Worm (Caenorhabditis elegans) whole organism, L4 larva: ENCODE measurements around the gene F31F7.1.

Source experiments
- D1046.2 ChIP-seq: fragments of 200-800 bp; sonication (Bioruptor generic); IDR thresholded peaks from 2 replicates; pipeline ENCODE4 v1.3.6; 2022; ENCODE audit warnings: missing genetic modification characterization, missing compliant biosample characterization
- F10B5.3 ChIP-seq: sonication (generic microtip); optimal IDR thresholded peaks from 2 replicates; lab custom pipeline; 2016; ENCODE audit warnings: mild to moderate bottlenecking, missing genetic modification characterization, missing compliant biosample characterization
- F37D6.2 ChIP-seq: sonication (generic microtip); optimal IDR thresholded peaks from 2 replicates; lab custom pipeline; 2016; ENCODE audit warnings: mild to moderate bottlenecking, missing genetic modification characterization, missing compliant biosample characterization
- R02D3.7 ChIP-seq: fragments of 150-350 bp; sonication (generic microtip); optimal IDR thresholded peaks from 3 replicates; lab custom pipeline; 2014; ENCODE audit warnings: missing biosample characterization, missing genetic modification characterization
- T20F7.1 ChIP-seq: fragments of 200-800 bp; sonication (Bioruptor generic); optimal IDR thresholded peaks from 2 replicates; lab custom pipeline; 2018; ENCODE audit warnings: mild to moderate bottlenecking, missing genetic modification characterization, missing compliant biosample characterization
- T26A8.4 ChIP-seq: fragments of 200-800 bp; sonication (Bioruptor generic); IDR thresholded peaks from 2 replicates; pipeline ENCODE4 v1.3.6; 2022; ENCODE audit warnings: missing genetic modification characterization, missing compliant biosample characterization
- Y105C5A.15 ChIP-seq: fragments of 200-800 bp; sonication (Bioruptor generic); IDR thresholded peaks from 2 replicates; pipeline ENCODE4 v1.3.6; 2022; ENCODE audit warnings: missing genetic modification characterization, missing compliant biosample characterization
- Y5F2A.4 ChIP-seq: fragments of 200-800 bp; sonication (Bioruptor generic); optimal IDR thresholded peaks from 2 replicates; lab custom pipeline; 2018; ENCODE audit warnings: mild to moderate bottlenecking, missing genetic modification characterization, missing compliant biosample characterization
- Y75B8A.6 ChIP-seq: fragments of 200-800 bp; sonication (Bioruptor generic); IDR thresholded peaks from 2 replicates; pipeline ENCODE4 v1.3.6; 2022; ENCODE audit warnings: missing genetic modification reagents, missing genetic modification characterization, missing compliant biosample characterization
- aha-1 ChIP-seq: fragments of 150-350 bp; peaks from one replicate; lab custom pipeline; 2014; ENCODE audit warnings: missing biosample characterization, missing genetic modification characterization
- aly-2 ChIP-seq: sonication (generic microtip); optimal IDR thresholded peaks from 2 replicates; lab custom pipeline; 2018; ENCODE audit warnings: missing biosample characterization, missing genetic modification characterization
- arid-1 ChIP-seq: fragments of 200-800 bp; sonication (Bioruptor generic); conservative IDR thresholded peaks from 2 replicates; pipeline ENCODE4 v1.3.6; 2022; ENCODE audit warnings: missing genetic modification reagents, missing genetic modification characterization, missing compliant biosample characterization
- ceh-20 ChIP-seq: fragments of 200-800 bp; sonication (Bioruptor generic); IDR thresholded peaks from 2 replicates; pipeline ENCODE4 v1.3.6; 2022; ENCODE audit warnings: missing genetic modification reagents, missing genetic modification characterization, missing compliant biosample characterization
- ces-1 ChIP-seq: fragments of 150-350 bp; sonication (generic microtip); optimal IDR thresholded peaks from 4 replicates; lab custom pipeline; 2014; ENCODE audit warnings: missing biosample characterization, missing genetic modification reagents, missing genetic modification characterization
- cey-2 ChIP-seq: sonication (generic microtip); optimal IDR thresholded peaks from 3 replicates; lab custom pipeline; 2017; ENCODE audit warnings: missing genetic modification characterization, mild to moderate bottlenecking, missing compliant biosample characterization, antibody characterized with exemption, borderline replicate concordance; ENCODE audit not compliant: insufficient read depth
- ctbp-1 ChIP-seq: fragments of 200-800 bp; sonication (Bioruptor generic); IDR thresholded peaks from 2 replicates; pipeline ENCODE4 v1.3.6; 2022; ENCODE audit warnings: missing genetic modification reagents, missing genetic modification characterization, missing compliant biosample characterization
- dpl-1 ChIP-seq: fragments of 150-350 bp; optimal IDR thresholded peaks from 2 replicates; lab custom pipeline; 2014; ENCODE audit warnings: missing biosample characterization, missing genetic modification reagents, missing genetic modification characterization
- egl-43 ChIP-seq: fragments of 200-800 bp; sonication (Bioruptor generic); IDR thresholded peaks from 2 replicates; pipeline ENCODE4 v1.3.6; 2022; ENCODE audit warnings: missing genetic modification reagents, missing genetic modification characterization, missing compliant biosample characterization
- gei-8 ChIP-seq: fragments of 200-800 bp; sonication (Bioruptor generic); optimal IDR thresholded peaks from 2 replicates; lab custom pipeline; 2018; ENCODE audit warnings: mild to moderate bottlenecking, missing genetic modification characterization, missing compliant biosample characterization
- hlh-11 ChIP-seq: fragments of 200-800 bp; sonication (Bioruptor generic); optimal IDR thresholded peaks from 2 replicates; lab custom pipeline; 2018; ENCODE audit warnings: mild to moderate bottlenecking, missing genetic modification characterization, missing compliant biosample characterization
- hlh-30 ChIP-seq: sonication (generic microtip); optimal IDR thresholded peaks from 2 replicates; lab custom pipeline; 2017; ENCODE audit warnings: antibody characterized with exemption, mild to moderate bottlenecking, missing genetic modification characterization, missing compliant biosample characterization; ENCODE audit not compliant: insufficient read depth
- hmg-1.1 ChIP-seq: fragments of 200-800 bp; sonication (Bioruptor generic); IDR thresholded peaks from 2 replicates; pipeline ENCODE4 v1.3.6; 2022; ENCODE audit warnings: missing genetic modification reagents, missing genetic modification characterization, missing compliant biosample characterization
- lin-1 ChIP-seq: fragments of 200-800 bp; sonication (Bioruptor generic); IDR thresholded peaks from 2 replicates; pipeline ENCODE4 v1.3.6; 2022; ENCODE audit warnings: missing genetic modification reagents, missing genetic modification characterization, missing compliant biosample characterization
- lin-13 ChIP-seq: fragments of 150-350 bp; optimal IDR thresholded peaks from 2 replicates; lab custom pipeline; 2014; ENCODE audit warnings: missing biosample characterization, missing genetic modification reagents, missing genetic modification characterization
- lin-15B ChIP-seq: fragments of 150-350 bp; sonication (generic microtip); optimal IDR thresholded peaks from 3 replicates; lab custom pipeline; 2014; ENCODE audit warnings: missing biosample characterization, missing genetic modification characterization
- lsy-2 ChIP-seq, 2 experiments: fragments of 150-350 bp in 1 of 2; sonication (generic microtip) in 1 of 2; optimal IDR thresholded peaks; 2 replicates each; lab custom pipeline; 2014 to 2017; ENCODE audit warnings: missing biosample characterization in 2 of 2, missing genetic modification characterization in 2 of 2
- madf-5 ChIP-seq, 2 experiments: fragments of 200-800 bp; sonication (Bioruptor generic); IDR thresholded peaks; 2 replicates each; pipeline ENCODE4 v1.3.6; 2022; ENCODE audit warnings: missing compliant biosample characterization in 2 of 2, missing genetic modification characterization in 2 of 2
- nhr-10 ChIP-seq: fragments of 150-350 bp; optimal IDR thresholded peaks from 2 replicates; lab custom pipeline; 2014; ENCODE audit warnings: missing biosample characterization, missing genetic modification characterization
- nhr-102 ChIP-seq: sonication (generic microtip); optimal IDR thresholded peaks from 2 replicates; lab custom pipeline; 2016; ENCODE audit warnings: mild to moderate bottlenecking, missing genetic modification characterization, moderate library complexity, missing compliant biosample characterization
- nhr-25 ChIP-seq: sonication (generic microtip); optimal IDR thresholded peaks from 2 replicates; lab custom pipeline; 2017; ENCODE audit warnings: missing genetic modification characterization, mild to moderate bottlenecking, missing compliant biosample characterization, antibody characterized with exemption, moderate library complexity, borderline replicate concordance; ENCODE audit not compliant: insufficient read depth
- nhr-28 ChIP-seq: fragments of 150-350 bp; optimal IDR thresholded peaks from 2 replicates; lab custom pipeline; 2014; ENCODE audit warnings: missing biosample characterization, missing genetic modification characterization
- nhr-6 ChIP-seq: fragments of 150-350 bp; optimal IDR thresholded peaks from 2 replicates; lab custom pipeline; 2014; ENCODE audit warnings: missing biosample characterization, missing genetic modification characterization
- pha-4 ChIP-seq, 2 experiments: fragments of 150-350 bp in 1 of 2; fragments of 200-800 bp in 1 of 2; sonication (Bioruptor generic) in 1 of 2; IDR thresholded peaks in 1 of 2; optimal IDR thresholded peaks in 1 of 2; 2 replicates each; pipeline versions ENCODE4 v1.3.6 to Lab custom; 2014 to 2022; ENCODE audit warnings: missing genetic modification characterization in 2 of 2, missing genetic modification reagents in 2 of 2, missing biosample characterization in 1 of 2, missing compliant biosample characterization in 1 of 2
- php-3 ChIP-seq: fragments of 200-800 bp; sonication (Bioruptor generic); IDR thresholded peaks from 2 replicates; pipeline ENCODE4 v1.3.6; 2022; ENCODE audit warnings: missing genetic modification reagents, missing genetic modification characterization, missing compliant biosample characterization
- pqm-1 ChIP-seq: sonication (generic microtip); optimal IDR thresholded peaks from 2 replicates; lab custom pipeline; 2017; ENCODE audit warnings: missing biosample characterization, missing genetic modification characterization
- rbr-2 ChIP-seq: sonication (generic microtip); optimal IDR thresholded peaks from 2 replicates; lab custom pipeline; 2016; ENCODE audit warnings: missing genotype, missing genetic modification characterization, missing compliant biosample characterization
- saeg-2 ChIP-seq: fragments of 200-800 bp; sonication (Bioruptor generic); IDR thresholded peaks from 2 replicates; pipeline ENCODE4 v1.3.6; 2022; ENCODE audit warnings: missing genetic modification reagents, missing genetic modification characterization, missing compliant biosample characterization
- sdz-12 ChIP-seq: fragments of 200-800 bp; sonication (Bioruptor generic); optimal IDR thresholded peaks from 2 replicates; lab custom pipeline; 2018; ENCODE audit warnings: mild to moderate bottlenecking, missing genetic modification characterization, missing compliant biosample characterization
- skn-1 ChIP-seq: fragments of 150-350 bp; optimal IDR thresholded peaks from 2 replicates; lab custom pipeline; 2014; ENCODE audit warnings: missing biosample characterization, missing genetic modification characterization
- spr-1 ChIP-seq: sonication (generic microtip); optimal IDR thresholded peaks from 2 replicates; lab custom pipeline; 2016; ENCODE audit warnings: mild to moderate bottlenecking, missing genetic modification characterization, missing compliant biosample characterization
- spr-3 ChIP-seq: fragments of 200-800 bp; sonication (Bioruptor generic); optimal IDR thresholded peaks from 2 replicates; lab custom pipeline; 2018; ENCODE audit warnings: mild to moderate bottlenecking, missing genetic modification characterization, missing compliant biosample characterization
- unc-130 ChIP-seq: sonication (generic microtip); optimal IDR thresholded peaks from 2 replicates; lab custom pipeline; 2016; ENCODE audit warnings: missing genetic modification reagents, missing genetic modification characterization, missing compliant biosample characterization
- unc-39 ChIP-seq: sonication (generic microtip); optimal IDR thresholded peaks from 2 replicates; lab custom pipeline; 2017; ENCODE audit warnings: missing biosample characterization, missing genetic modification characterization
- unc-62 ChIP-seq, 3 experiments: fragments of 150-350 bp in 1 of 3; sonication (generic microtip); optimal IDR thresholded peaks in 2 of 3; peaks in 1 of 3; 1 replicate in 1 of 3; 2 replicates in 2 of 3; lab custom pipeline; 2014 to 2017; ENCODE audit warnings: missing biosample characterization in 3 of 3, missing genetic modification characterization in 3 of 3, missing genetic modification reagents in 3 of 3, missing genotype in 1 of 3

Gene F31F7.1

ce11 chrV:6230629-6231229, 45.5 kb upstream of the F31F7.1 start (continued):
- TF ChIP-seq nhr-28 (tag; lab: Kevin White, UChicago) (peak; percentile 22), nhr-25 (tag; lab: Kevin White, UChicago) (no peak), hlh-11 (tag; lab: Kevin White, UChicago) (peak; percentile 74), spr-3 (GFP tag; lab: Kevin White, UChicago) (no peak), nhr-102 (peak; percentile 29), php-3 (0 out of 2 replicates have a peak, but pooled peaks have one; percentile 28), dpl-1 (GFP tag; lab: Kevin White, UChicago) (no peak), R02D3.7 (tag; lab: Kevin White, UChicago) (no peak), hmg-1.1 (0 out of 2 replicates have a peak, but pooled peaks have one; percentile 5), F10B5.3 (tag; lab: Kevin White, UChicago) (no peak), rbr-2 (tag; lab: Kevin White, UChicago) (peak; percentile 41), madf-5 (GFP tag; IDR thresholded peaks at IDR 0.05; lab: Robert Waterston, UW) (no peak)

ce11 chrV:6231902-6232340, 44.3 kb upstream of the F31F7.1 start:
- TF ChIP-seq pha-4 (GFP tag; IDR thresholded peaks at IDR 0.05; lab: Robert Waterston, UW) = no peak
- peak; percentile 42 for TF ChIP-seq pha-4 (tag; optimal IDR thresholded peaks at IDR 0.05; lab: Kevin White, UChicago)
- TF ChIP-seq unc-130 (GFP tag; lab: Kevin White, UChicago) = no peak
- no peak for TF ChIP-seq D1046.2
- TF ChIP-seq F10B5.3 (tag; lab: Kevin White, UChicago) = no peak
- TF ChIP-seq nhr-10 (tag; lab: Kevin White, UChicago) = no peak
- peak in 1 of 2 experiments; percentile 18 for TF ChIP-seq lsy-2 (tag; optimal IDR thresholded peaks at IDR 0.05; lab: Kevin White, UChicago)
- TF ChIP-seq gei-8 (GFP tag; lab: Kevin White, UChicago) = no peak
- TF ChIP-seq ctbp-1 (GFP tag; lab: Robert Waterston, UW) = no peak
- no peak for TF ChIP-seq nhr-6 (tag; lab: Kevin White, UChicago)
- TF ChIP-seq aha-1 (tag; lab: Kevin White, UChicago) = peak; percentile 57
- TF ChIP-seq saeg-2 (GFP tag; lab: Robert Waterston, UW) = no peak
- no peak for TF ChIP-seq pqm-1 (tag; lab: Kevin White, UChicago)
- no peak for TF ChIP-seq arid-1
- TF ChIP-seq sdz-12 (GFP tag; lab: Kevin White, UChicago) = no peak
- peak; percentile 31 for TF ChIP-seq hlh-30
- no peak for TF ChIP-seq lin-1 (GFP tag; lab: Robert Waterston, UW)
- no peak for TF ChIP-seq T20F7.1 (GFP tag; lab: Kevin White, UChicago)
- TF ChIP-seq aly-2 (tag; lab: Kevin White, UChicago) = no peak
- TF ChIP-seq T26A8.4 (GFP tag; lab: Robert Waterston, UW) = no peak
- TF ChIP-seq spr-1 (tag; lab: Kevin White, UChicago) = no peak
- TF ChIP-seq lin-15B (tag; lab: Kevin White, UChicago) = no peak
- no peak for TF ChIP-seq hmg-1.1

- TF ChIP-seq hmg-1.1 = no peak
- peak; percentile 24; the same call in 1 of the 2 replicates for TF ChIP-seq ctbp-1 (GFP tag; lab: Robert Waterston, UW)
- no peak for TF ChIP-seq skn-1 (tag; lab: Kevin White, UChicago)
- no peak for TF ChIP-seq unc-39 (tag; lab: Kevin White, UChicago)
- TF ChIP-seq lin-13 (GFP tag; lab: Kevin White, UChicago) = no peak
- no peak for TF ChIP-seq nhr-25 (tag; lab: Kevin White, UChicago)
- TF ChIP-seq ceh-20 (GFP tag; lab: Robert Waterston, UW) = no peak
- TF ChIP-seq pqm-1 (tag; lab: Kevin White, UChicago) = no peak
- peak; percentile 24 for TF ChIP-seq hlh-30
- TF ChIP-seq Y75B8A.6 = no peak
- peak in 1 of 2 experiments; percentile 65 for TF ChIP-seq unc-62 (GFP tag; optimal IDR thresholded peaks at IDR 0.05 in 1 of 2; lab: Kevin White, UChicago)
- no peak for TF ChIP-seq unc-62 (tag; optimal IDR thresholded peaks at IDR 0.05; lab: Kevin White, UChicago)
- TF ChIP-seq lsy-2 (tag; optimal IDR thresholded peaks at IDR 0.05; lab: Kevin White, UChicago) = peak in 1 of 2 experiments; percentile 30
- TF ChIP-seq F37D6.2 (tag; lab: Kevin White, UChicago) = no peak
- TF ChIP-seq aha-1 (tag; lab: Kevin White, UChicago) = no peak
- no peak for TF ChIP-seq Y105C5A.15 (GFP tag; lab: Robert Waterston, UW)
- no peak for TF ChIP-seq T20F7.1 (GFP tag; lab: Kevin White, UChicago)
- TF ChIP-seq aly-2 (tag; lab: Kevin White, UChicago) = no peak
- TF ChIP-seq Y5F2A.4 (GFP tag; lab: Kevin White, UChicago) = no peak
- TF ChIP-seq ces-1 (GFP tag; lab: Kevin White, UChicago) = no peak
- TF ChIP-seq php-3 = no peak
- TF ChIP-seq cey-2 = no peak
- no peak for TF ChIP-seq egl-43 (GFP tag; lab: Robert Waterston, UW)
Measured at ce11 chrV:6232886-6233285, 43.4 kb upstream of the F31F7.1 start.
